Fruit fly (Drosophila melanogaster) whole organism, embryonic: ENCODE results near the gene Mdh2.

ENCODE experiments used
- Atf-2 ChIP-seq: fragments of 200-800 bp; sonication (Bioruptor generic); optimal IDR thresholded peaks from 2 replicates; lab custom pipeline; 2016; ENCODE audit warnings: missing biosample characterization, missing genetic modification characterization
- CG10209 ChIP-seq: fragments of 200-800 bp; sonication (Bioruptor generic); optimal IDR thresholded peaks from 3 replicates; lab custom pipeline; 2017; ENCODE audit warnings: missing biosample characterization, mild to moderate bottlenecking, missing genetic modification characterization, missing genetic modification reagents
- CG10267 ChIP-seq: fragments of 200-800 bp; sonication (Bioruptor generic); optimal IDR thresholded peaks from 2 replicates; lab custom pipeline; 2018; ENCODE audit warnings: missing biosample characterization, mild to moderate bottlenecking, missing genetic modification characterization, moderate library complexity
- CG10462 ChIP-seq: fragments of 200-800 bp; sonication (Bioruptor generic); optimal IDR thresholded peaks from 2 replicates; lab custom pipeline; 2016; ENCODE audit warnings: missing biosample characterization, missing genetic modification characterization
- CG10543 ChIP-seq: fragments of 200-800 bp; sonication (Bioruptor generic); optimal IDR thresholded peaks from 3 replicates; lab custom pipeline; 2017; ENCODE audit warnings: missing biosample characterization, mild to moderate bottlenecking, missing genetic modification characterization, moderate library complexity
- CG1602 ChIP-seq: fragments of 200-800 bp; sonication (Bioruptor generic); optimal IDR thresholded peaks from 3 replicates; lab custom pipeline; 2016; ENCODE audit warnings: missing biosample characterization, missing genetic modification characterization
- CG1603 ChIP-seq: fragments of 200-800 bp; sonication (Bioruptor generic); optimal IDR thresholded peaks from 2 replicates; lab custom pipeline; 2019; ENCODE audit warnings: missing biosample characterization, mild to moderate bottlenecking, missing genetic modification characterization, moderate library complexity
- CG16863 ChIP-seq: fragments of 200-800 bp; sonication (Bioruptor generic); optimal IDR thresholded peaks from 3 replicates; lab custom pipeline; 2016; ENCODE audit warnings: missing biosample characterization, missing genetic modification characterization
- CG17568 ChIP-seq: fragments of 200-800 bp; sonication (Bioruptor generic); optimal IDR thresholded peaks from 2 replicates; lab custom pipeline; 2018; ENCODE audit warnings: missing biosample characterization, mild to moderate bottlenecking, missing genetic modification characterization, moderate library complexity
- CG1792 ChIP-seq: fragments of 200-800 bp; sonication (Bioruptor generic); optimal IDR thresholded peaks from 2 replicates; lab custom pipeline; 2016; ENCODE audit warnings: missing biosample characterization, missing genetic modification characterization
- CG18619 ChIP-seq: fragments of 200-800 bp; sonication (Bioruptor generic); optimal IDR thresholded peaks from 3 replicates; lab custom pipeline; 2017; ENCODE audit warnings: missing biosample characterization, mild to moderate bottlenecking, missing genetic modification characterization
- CG2199 ChIP-seq: fragments of 200-800 bp; sonication (Bioruptor generic); IDR thresholded peaks from 3 replicates; pipeline ENCODE4 v1.3.6; 2022; ENCODE audit warnings: missing biosample characterization, missing genetic modification characterization
- CG4360 ChIP-seq: fragments of 200-800 bp; sonication (Bioruptor generic); IDR thresholded peaks from 2 replicates; pipeline ENCODE4 v1.3.6; 2022; ENCODE audit warnings: missing biosample characterization, missing genetic modification characterization
- CG4730 ChIP-seq: fragments of 200-800 bp; sonication (Bioruptor generic); IDR thresholded peaks from 2 replicates; pipeline ENCODE4 v1.3.6; 2022; ENCODE audit warnings: missing biosample characterization, missing genetic modification characterization
- CG6254 ChIP-seq: fragments of 200-800 bp; sonication (Bioruptor generic); optimal IDR thresholded peaks from 3 replicates; lab custom pipeline; 2017; ENCODE audit warnings: mild to moderate bottlenecking, missing biosample characterization, missing genetic modification reagents, missing genetic modification characterization
- CG6654 ChIP-seq: fragments of 200-800 bp; sonication (Bioruptor generic); optimal IDR thresholded peaks from 2 replicates; lab custom pipeline; 2017; ENCODE audit warnings: missing biosample characterization, mild to moderate bottlenecking, missing genetic modification characterization
- CG7357 ChIP-seq: fragments of 200-800 bp; sonication (Bioruptor generic); IDR thresholded peaks from 3 replicates; pipeline ENCODE4 v1.3.6; 2022; ENCODE audit warnings: missing biosample characterization, missing genetic modification characterization
- CG8281 ChIP-seq: fragments of 200-800 bp; sonication (Bioruptor generic); optimal IDR thresholded peaks from 2 replicates; lab custom pipeline; 2018; ENCODE audit warnings: missing biosample characterization, mild to moderate bottlenecking, missing genetic modification characterization, moderate library complexity
- CG9817 ChIP-seq: fragments of 200-800 bp; sonication (Bioruptor generic); optimal IDR thresholded peaks from 2 replicates; lab custom pipeline; 2018; ENCODE audit warnings: missing biosample characterization, mild to moderate bottlenecking, missing genetic modification characterization, moderate library complexity
- CG9932 ChIP-seq: fragments of 200-800 bp; sonication (Bioruptor generic); IDR thresholded peaks from 2 replicates; pipeline ENCODE4 v1.3.6; 2022; ENCODE audit warnings: missing biosample characterization, missing genetic modification characterization
- D19A ChIP-seq: fragments of 200-800 bp; optimal IDR thresholded peaks from 3 replicates; lab custom pipeline; 2019; ENCODE audit warnings: missing biosample characterization, mild to moderate bottlenecking, missing genetic modification characterization, moderate library complexity
- Dek ChIP-seq: fragments of 200-800 bp; sonication (Bioruptor generic); optimal IDR thresholded peaks from 3 replicates; lab custom pipeline; 2019; ENCODE audit warnings: missing biosample characterization, mild to moderate bottlenecking, missing genetic modification characterization, moderate library complexity
- Fer2 ChIP-seq: fragments of 200-800 bp; sonication (Bioruptor generic); optimal IDR thresholded peaks from 2 replicates; lab custom pipeline; 2018; ENCODE audit warnings: missing biosample characterization, mild to moderate bottlenecking, missing genetic modification characterization, moderate library complexity
- Hr3 ChIP-seq: fragments of 200-800 bp; sonication (Bioruptor generic); optimal IDR thresholded peaks from 3 replicates; lab custom pipeline; 2016; ENCODE audit warnings: missing biosample characterization, missing genetic modification characterization
- Hr39 ChIP-seq: fragments of >200 bp; optimal IDR thresholded peaks from 2 replicates; lab custom pipeline; 2017
- Hr51 ChIP-seq, 2 experiments: fragments of 200-800 bp; sonication (Bioruptor generic); optimal IDR thresholded peaks; 2 replicates in 1 of 2; 3 replicates in 1 of 2; lab custom pipeline; 2016 to 2018; ENCODE audit warnings: missing biosample characterization in 2 of 2, missing genetic modification characterization in 2 of 2, mild to moderate bottlenecking in 1 of 2, moderate library complexity in 1 of 2
- NC2α ChIP-seq: fragments of 200-800 bp; sonication (Bioruptor generic); optimal IDR thresholded peaks from 2 replicates; lab custom pipeline; 2016; ENCODE audit warnings: missing biosample characterization, missing genetic modification characterization
- Nf-YA ChIP-seq: fragments of 200-800 bp; sonication (Bioruptor generic); IDR thresholded peaks from 2 replicates; pipeline ENCODE4 v1.3.6; 2022; ENCODE audit warnings: missing biosample characterization, missing genetic modification characterization
- Poxn ChIP-seq: fragments of 200-800 bp; sonication (Bioruptor generic); IDR thresholded peaks from 2 replicates; pipeline ENCODE4 v1.3.6; 2022; ENCODE audit warnings: missing biosample characterization, missing genetic modification characterization
- Sin3A ChIP-seq: fragments of >200 bp; optimal IDR thresholded peaks from 2 replicates; lab custom pipeline; 2018
- Six4 ChIP-seq: fragments of 200-800 bp; sonication (Bioruptor generic); optimal IDR thresholded peaks from 2 replicates; lab custom pipeline; 2016; ENCODE audit warnings: missing biosample characterization, missing genetic modification characterization
- Taf1 ChIP-seq: fragments of 200-800 bp; sonication (Bioruptor generic); IDR thresholded peaks from 2 replicates; pipeline ENCODE4 v1.3.6; 2022; ENCODE audit warnings: missing biosample characterization, missing genetic modification characterization
- bcd ChIP-seq: fragments of 200-800 bp; sonication (Bioruptor generic); optimal IDR thresholded peaks from 2 replicates; lab custom pipeline; 2017; ENCODE audit warnings: missing biosample characterization, mild to moderate bottlenecking, missing genetic modification characterization
- cas ChIP-seq: fragments of 200-800 bp; sonication (Bioruptor generic); IDR thresholded peaks from 2 replicates; pipeline ENCODE4 v1.3.6; 2022; ENCODE audit warnings: missing biosample characterization, missing genetic modification characterization
- croc ChIP-seq: fragments of 200-800 bp; sonication (Bioruptor generic); conservative IDR thresholded peaks from 3 replicates; pipeline ENCODE4 v1.3.6; 2022; ENCODE audit warnings: missing biosample characterization, missing genetic modification characterization
- emc ChIP-seq: fragments of 200-800 bp; sonication (Bioruptor generic); optimal IDR thresholded peaks from 2 replicates; lab custom pipeline; 2016; ENCODE audit warnings: missing biosample characterization, missing genetic modification characterization
- ewg ChIP-seq: fragments of 200-800 bp; sonication (Bioruptor generic); optimal IDR thresholded peaks from 3 replicates; lab custom pipeline; 2017; ENCODE audit warnings: mild to moderate bottlenecking, missing biosample characterization, missing genetic modification reagents, missing genetic modification characterization
- gcm ChIP-seq: fragments of 200-800 bp; sonication (Bioruptor generic); optimal IDR thresholded peaks from 2 replicates; lab custom pipeline; 2019; ENCODE audit warnings: missing biosample characterization, mild to moderate bottlenecking, missing genetic modification characterization, moderate library complexity
- hth ChIP-seq: fragments of >200 bp; optimal IDR thresholded peaks from 2 replicates; lab custom pipeline; 2017; ENCODE audit warnings: inconsistent platforms
- lilli ChIP-seq: fragments of 200-800 bp; sonication (Bioruptor generic); optimal IDR thresholded peaks from 3 replicates; lab custom pipeline; 2016; ENCODE audit warnings: missing biosample characterization, missing genetic modification characterization
- lmd ChIP-seq: fragments of 200-800 bp; sonication (Bioruptor generic); IDR thresholded peaks from 2 replicates; pipeline ENCODE4 v1.3.6; 2022; ENCODE audit warnings: missing biosample characterization, missing genetic modification characterization
- maf-S ChIP-seq: fragments of 200-800 bp; sonication (Bioruptor generic); optimal IDR thresholded peaks from 2 replicates; lab custom pipeline; 2016; ENCODE audit warnings: missing biosample characterization, missing genetic modification characterization
- mam ChIP-seq: fragments of 200-800 bp; sonication (Bioruptor generic); optimal IDR thresholded peaks from 3 replicates; lab custom pipeline; 2016; ENCODE audit warnings: missing biosample characterization, missing genetic modification characterization
- mld ChIP-seq: fragments of 200-800 bp; sonication (Bioruptor generic); IDR thresholded peaks from 3 replicates; pipeline ENCODE4 v1.3.6; 2022; ENCODE audit warnings: missing biosample characterization, missing genetic modification characterization; ENCODE audit not compliant: partially characterized antibody
- pan ChIP-seq, 4 experiments: fragments of >200 bp in 3 of 4; fragments of 200-800 bp in 1 of 4; sonication (Bioruptor generic) in 1 of 4; optimal IDR thresholded peaks in 3 of 4; IDR thresholded peaks in 1 of 4; 2 replicates each; pipeline versions ENCODE4 v1.3.6 to Lab custom; 2017 to 2022; ENCODE audit warnings: missing biosample characterization in 2 of 4, missing genetic modification characterization in 2 of 4, mixed read lengths in 1 of 4
- pum ChIP-seq: fragments of 200-800 bp; sonication (Bioruptor generic); optimal IDR thresholded peaks from 2 replicates; lab custom pipeline; 2016; ENCODE audit warnings: missing biosample characterization, missing genetic modification characterization
- sd ChIP-seq: fragments of 200-800 bp; sonication (Bioruptor generic); optimal IDR thresholded peaks from 3 replicates; lab custom pipeline; 2018; ENCODE audit warnings: missing biosample characterization, mild to moderate bottlenecking, missing genetic modification characterization, moderate library complexity
- sna ChIP-seq: fragments of 200-800 bp; sonication (Bioruptor generic); IDR thresholded peaks from 2 replicates; pipeline ENCODE4 v1.3.6; 2022; ENCODE audit warnings: missing biosample characterization, missing genetic modification characterization; ENCODE audit not compliant: partially characterized antibody
- ssp ChIP-seq: fragments of 200-800 bp; sonication (Bioruptor generic); IDR thresholded peaks from 2 replicates; pipeline ENCODE4 v1.3.6; 2022; ENCODE audit warnings: missing biosample characterization, missing genetic modification characterization
- vnd ChIP-seq: fragments of 200-800 bp; sonication (Bioruptor generic); IDR thresholded peaks from 3 replicates; pipeline ENCODE4 v1.3.6; 2022; ENCODE audit warnings: missing biosample characterization, missing genetic modification characterization; ENCODE audit not compliant: partially characterized antibody
- vvl ChIP-seq: fragments of 200-800 bp; sonication (Bioruptor generic); IDR thresholded peaks from 2 replicates; pipeline ENCODE4 v1.3.6; 2022; ENCODE audit warnings: missing biosample characterization, missing genetic modification characterization

Mdh2 gene

DNA sequence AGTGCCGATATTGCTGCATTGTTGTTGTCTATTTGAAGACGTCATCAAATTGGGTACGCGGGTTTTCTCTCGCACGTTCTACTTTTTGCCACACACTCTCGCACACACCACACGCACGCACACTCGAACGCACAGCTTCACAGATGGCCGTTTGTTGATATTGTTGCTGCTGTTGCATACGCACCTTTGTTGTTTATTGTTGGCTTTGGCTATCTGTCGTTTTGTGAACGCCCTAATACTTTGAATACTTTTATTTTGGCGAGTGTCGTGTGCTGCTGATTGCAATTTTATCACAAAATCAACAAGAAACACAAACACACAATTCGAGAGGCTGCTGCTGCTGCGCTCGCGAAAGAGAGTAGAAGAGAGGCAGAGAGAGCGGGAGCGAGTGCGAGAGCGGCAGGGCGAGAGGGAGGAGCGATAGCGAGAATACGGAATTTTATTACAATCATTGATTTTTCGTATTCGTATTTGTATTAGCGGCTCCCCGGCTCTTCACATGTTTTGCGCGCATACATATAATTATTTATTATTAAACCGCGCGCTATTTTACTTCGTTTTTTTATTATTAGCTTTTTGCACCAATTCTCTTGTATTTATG, 27.6 kb upstream of the Mdh2 start:
- TF ChIP-seq Poxn (GFP tag; lab: Robert Waterston, UW) (no peak), Hr3 (no peak), CG4730 (GFP tag; lab: Robert Waterston, UW) (no peak), Taf1 (GFP tag; lab: Robert Waterston, UW) (no peak), croc (no peak), Atf-2 (GFP tag; lab: Kevin White, UChicago) (peak; percentile 22), mam (GFP tag; lab: Kevin White, UChicago) (no peak), CG8281 (no peak), ewg (GFP tag; lab: Kevin White, UChicago) (peak; percentile 50), sd (tag; lab: Kevin White, UChicago) (peak; percentile 81), CG1602 (peak; percentile 4), CG1603 (peak; percentile 64), CG9817 (tag; lab: Kevin White, UChicago) (no peak), D19A (tag; lab: Kevin White, UChicago) (peak; percentile 20), cas (GFP tag; lab: Robert Waterston, UW) (no peak), CG16863 (GFP tag; lab: Kevin White, UChicago) (peak; percentile 34), sna (GFP tag; lab: Robert Waterston, UW) (no peak), Fer2 (tag; lab: Kevin White, UChicago) (no peak), pum (no peak), hth (lab: Kevin White, UChicago) (no peak), lilli (GFP tag; lab: Kevin White, UChicago) (peak; percentile 26), gcm (GFP tag; lab: Kevin White, UChicago) (peak; percentile 49), CG10543 (GFP tag; lab: Kevin White, UChicago) (peak; percentile 48), CG2199 (GFP tag; lab: Robert Waterston, UW) (no peak), CG6654 (no peak), CG9932 (GFP tag; lab: Robert Waterston, UW) (no peak), Dek (tag; lab: Kevin White, UChicago) (no peak), Hr39 (lab: Kevin White, UChicago) (no peak), CG1792 (peak; percentile 76), ssp (GFP tag; lab: Robert Waterston, UW) (no peak), lmd (GFP tag; lab: Robert Waterston, UW) (no peak), CG10462 (no peak), NC2α (peak; percentile 54), bcd (GFP tag; lab: Kevin White, UChicago) (no peak), vvl (GFP tag; lab: Robert Waterston, UW) (no peak), CG6254 (GFP tag; lab: Kevin White, UChicago) (no peak), CG10267 (tag; lab: Kevin White, UChicago) (peak; percentile 12), maf-S (GFP tag; lab: Kevin White, UChicago) (peak; percentile 3), pan (optimal IDR thresholded peaks at IDR 0.05; lab: Kevin White, UChicago) (no peak), pan (GFP tag; optimal IDR thresholded peaks at IDR 0.05 in 1 of 2, IDR thresholded peaks at IDR 0.05 in 1 of 2) (no peak), mld (GFP tag; lab: Robert Waterston, UW) (no peak), emc (no peak), CG18619 (peak; percentile 6), Sin3A (lab: Kevin White, UChicago) (no peak), vnd (no peak), Hr51 (GFP tag; optimal IDR thresholded peaks at IDR 0.05; lab: Kevin White, UChicago) (peak in 1 of 2 experiments; percentile 1), Nf-YA (GFP tag; lab: Robert Waterston, UW) (no peak), CG7357 (GFP tag; lab: Robert Waterston, UW) (no peak), CG10209 (GFP tag; lab: Kevin White, UChicago) (peak; percentile 34), CG4360 (no peak), CG17568 (GFP tag; lab: Kevin White, UChicago) (peak; percentile 68), Six4 (GFP tag; lab: Kevin White, UChicago) (no peak)
